Worm (Caenorhabditis elegans) whole organism, L2 larva: ENCODE measurements around the gene F40G9.8.

ENCODE experiments used
- mab-5 ChIP-seq: fragments of 150-350 bp; optimal IDR thresholded peaks from 2 replicates; lab custom pipeline; 2014; ENCODE audit warnings: missing biosample characterization, missing genetic modification characterization
- skn-1 ChIP-seq: sonication (generic microtip); optimal IDR thresholded peaks from 2 replicates; lab custom pipeline; 2017; ENCODE audit warnings: missing biosample characterization, missing genetic modification characterization
- unc-62 ChIP-seq: fragments of 150-350 bp; optimal IDR thresholded peaks from 2 replicates; lab custom pipeline; 2014; ENCODE audit warnings: missing biosample characterization, missing genetic modification reagents, missing genetic modification characterization
- ztf-11 ChIP-seq: sonication (generic microtip); optimal IDR thresholded peaks from 2 replicates; lab custom pipeline; 2017; ENCODE audit warnings: missing biosample characterization, missing genetic modification characterization

DNA sequence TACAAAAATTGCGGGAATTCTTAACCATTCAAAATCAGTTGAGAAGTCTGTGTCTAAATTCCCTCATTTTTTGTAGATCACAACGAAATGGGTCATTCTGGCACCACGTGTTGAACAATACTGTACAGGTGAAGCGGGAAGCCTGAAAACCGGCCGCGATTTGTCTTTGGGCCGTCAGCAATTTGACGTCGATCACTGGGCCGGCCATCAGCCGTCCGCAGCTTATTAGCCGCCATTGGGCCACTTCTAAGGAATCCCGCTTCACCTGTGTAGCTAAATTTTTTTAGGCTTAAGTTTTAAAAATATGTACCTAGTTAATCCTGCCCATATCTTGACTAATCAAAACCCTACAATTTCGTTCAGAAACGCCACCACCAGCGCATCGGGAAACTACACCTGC is 5.0 kb downstream of the F40G9.8 start:
- TF ChIP-seq skn-1, result no peak
- TF ChIP-seq mab-5 (tag; lab: Kevin White, UChicago), result no peak
- no peak for TF ChIP-seq ztf-11
- TF ChIP-seq unc-62 (GFP tag; lab: Kevin White, UChicago), result no peak
